Worm (Caenorhabditis elegans) whole organism, late embryonic: ENCODE results near the gene cpd-2.

ENCODE experiments used
- C38D4.7 ChIP-seq: fragments of 200-800 bp; sonication (Bioruptor generic); optimal IDR thresholded peaks from 2 replicates; lab custom pipeline; 2018; ENCODE audit warnings: mild to moderate bottlenecking, missing genetic modification characterization, moderate library complexity, missing compliant biosample characterization
- Y22D7AL.16 ChIP-seq: sonication (generic microtip); optimal IDR thresholded peaks from 2 replicates; lab custom pipeline; 2016; ENCODE audit warnings: missing genetic modification characterization, missing compliant biosample characterization
- dve-1 ChIP-seq: sonication (generic microtip); optimal IDR thresholded peaks from 2 replicates; lab custom pipeline; 2017; ENCODE audit warnings: antibody characterized with exemption, mild to moderate bottlenecking, missing genetic modification characterization, missing compliant biosample characterization
- elt-2 ChIP-seq: sonication (generic microtip); optimal IDR thresholded peaks from 2 replicates; lab custom pipeline; 2016; ENCODE audit warnings: missing genetic modification reagents, missing genetic modification characterization, missing compliant biosample characterization
- fkh-6 ChIP-seq: sonication (generic microtip); optimal IDR thresholded peaks from 2 replicates; lab custom pipeline; 2016; ENCODE audit warnings: missing genetic modification characterization, missing compliant biosample characterization
- mec-3 ChIP-seq: sonication (generic microtip); optimal IDR thresholded peaks from 2 replicates; lab custom pipeline; 2016; ENCODE audit warnings: borderline replicate concordance, missing genetic modification characterization, missing compliant biosample characterization
- nfya-1 ChIP-seq: sonication (generic microtip); optimal IDR thresholded peaks from 2 replicates; lab custom pipeline; 2017; ENCODE audit warnings: missing genetic modification characterization, mild to moderate bottlenecking, missing compliant biosample characterization, antibody characterized with exemption, moderate library complexity
- pag-3 ChIP-seq: sonication (generic microtip); optimal IDR thresholded peaks from 2 replicates; lab custom pipeline; 2016; ENCODE audit warnings: missing compliant biosample characterization, missing genetic modification characterization, borderline replicate concordance
- syd-9 ChIP-seq: sonication (generic microtip); optimal IDR thresholded peaks from 2 replicates; lab custom pipeline; 2016; ENCODE audit warnings: mild to moderate bottlenecking, missing genetic modification characterization, moderate library complexity, missing compliant biosample characterization
- tbx-7 ChIP-seq: sonication (generic microtip); optimal IDR thresholded peaks from 2 replicates; lab custom pipeline; 2016; ENCODE audit warnings: missing genotype, missing genetic modification characterization, missing compliant biosample characterization
- unc-55 ChIP-seq: sonication (generic microtip); optimal IDR thresholded peaks from 2 replicates; lab custom pipeline; 2017; ENCODE audit warnings: missing biosample characterization, missing genetic modification reagents, missing genetic modification characterization
- unc-86 ChIP-seq: sonication (generic microtip); optimal IDR thresholded peaks from 2 replicates; lab custom pipeline; 2016; ENCODE audit warnings: missing genetic modification characterization, missing compliant biosample characterization

ce11 chrX:16044325-16044724 is 5.3 kb upstream of the cpd-2 start:
- TF ChIP-seq mec-3 (tag; lab: Kevin White, UChicago) (no peak), syd-9 (tag; lab: Kevin White, UChicago) (no peak), nfya-1 (tag; lab: Kevin White, UChicago) (no peak), C38D4.7 (no peak), pag-3 (tag; lab: Kevin White, UChicago) (no peak), fkh-6 (tag; lab: Kevin White, UChicago) (no peak), Y22D7AL.16 (tag; lab: Kevin White, UChicago) (no peak), tbx-7 (tag; lab: Kevin White, UChicago) (no peak), dve-1 (no peak), unc-55 (no peak), elt-2 (no peak), unc-86 (tag; lab: Kevin White, UChicago) (no peak)
